Worm (Caenorhabditis elegans) whole organism, L1 larva: ENCODE results near the gene chpf-1.
A peak's percentile ranks its signal among the peaks of the same experiment; 100 is the strongest.

Source experiments
- Y116A8C.19 ChIP-seq: sonication (generic microtip); optimal IDR thresholded peaks from 2 replicates; lab custom pipeline; 2016; ENCODE audit warnings: missing compliant biosample characterization, missing genetic modification characterization, borderline replicate concordance
- ama-1 ChIP-seq: fragments of 150-350 bp; optimal IDR thresholded peaks from 2 replicates; lab custom pipeline; 2014
- blmp-1 ChIP-seq: fragments of 150-350 bp; optimal IDR thresholded peaks from 2 replicates; lab custom pipeline; 2014; ENCODE audit warnings: missing biosample characterization, missing genetic modification characterization
- ceh-63 ChIP-seq: fragments of 200-800 bp; sonication (Bioruptor generic); optimal IDR thresholded peaks from 2 replicates; lab custom pipeline; 2018; ENCODE audit warnings: mild to moderate bottlenecking, missing genetic modification characterization, missing compliant biosample characterization
- ces-1 ChIP-seq: fragments of 150-350 bp; optimal IDR thresholded peaks from 2 replicates; lab custom pipeline; 2014; ENCODE audit warnings: missing biosample characterization, missing genetic modification reagents, missing genetic modification characterization
- efl-1 ChIP-seq, 4 experiments: fragments of 150-350 bp; optimal IDR thresholded peaks in 3 of 4; peaks in 1 of 4; 1 replicate in 1 of 4; 2 replicates in 3 of 4; lab custom pipeline; 2014; ENCODE audit warnings: missing biosample characterization in 2 of 4, missing genetic modification characterization in 2 of 4, missing genetic modification reagents in 2 of 4
- elt-2 ChIP-seq: sonication (generic microtip); optimal IDR thresholded peaks from 2 replicates; lab custom pipeline; 2016; ENCODE audit warnings: missing genetic modification characterization, mild to moderate bottlenecking, inconsistent platforms, missing compliant biosample characterization, missing genetic modification reagents
- elt-3 ChIP-seq, 6 experiments: fragments of 150-350 bp in 1 of 6; sonication (generic microtip); optimal IDR thresholded peaks; 2 replicates each; lab custom pipeline; 2017 to 2018; ENCODE audit warnings: missing biosample characterization in 6 of 6, missing genetic modification characterization in 6 of 6, inconsistent platforms in 1 of 6
- fkh-4 ChIP-seq: sonication (generic microtip); optimal IDR thresholded peaks from 2 replicates; lab custom pipeline; 2016; ENCODE audit warnings: missing compliant biosample characterization, missing genetic modification characterization, borderline replicate concordance
- fkh-8 ChIP-seq: sonication (generic microtip); optimal IDR thresholded peaks from 2 replicates; lab custom pipeline; 2016; ENCODE audit warnings: mild to moderate bottlenecking, missing genetic modification characterization, missing compliant biosample characterization
- fos-1 ChIP-seq: fragments of 150-350 bp; optimal IDR thresholded peaks from 2 replicates; lab custom pipeline; 2014; ENCODE audit warnings: missing biosample characterization, missing genetic modification characterization
- hlh-17 ChIP-seq: fragments of 200-800 bp; sonication (Bioruptor generic); optimal IDR thresholded peaks from 2 replicates; lab custom pipeline; 2018; ENCODE audit warnings: missing genetic modification characterization, mild to moderate bottlenecking, missing compliant biosample characterization, moderate library complexity, borderline replicate concordance
- hlh-4 ChIP-seq: sonication (generic microtip); optimal IDR thresholded peaks from 2 replicates; lab custom pipeline; 2016; ENCODE audit warnings: mild to moderate bottlenecking, missing genetic modification characterization, missing compliant biosample characterization
- hpl-2 ChIP-seq: fragments of 150-350 bp; optimal IDR thresholded peaks from 2 replicates; lab custom pipeline; 2014; ENCODE audit warnings: missing biosample characterization, missing genetic modification reagents, missing genetic modification characterization
- lin-14 ChIP-seq: fragments of 200-800 bp; sonication (Bioruptor generic); optimal IDR thresholded peaks from 2 replicates; lab custom pipeline; 2018; ENCODE audit warnings: mild to moderate bottlenecking, missing genetic modification characterization, moderate library complexity, missing compliant biosample characterization
- lin-15B ChIP-seq: fragments of 150-350 bp; sonication (generic microtip); optimal IDR thresholded peaks from 3 replicates; lab custom pipeline; 2014; ENCODE audit warnings: missing biosample characterization, missing genetic modification characterization
- lin-35 ChIP-seq, 2 experiments: fragments of 150-350 bp; optimal IDR thresholded peaks; 2 replicates each; lab custom pipeline; 2014; ENCODE audit warnings: missing biosample characterization in 2 of 2, missing genetic modification characterization in 2 of 2, missing genetic modification reagents in 2 of 2
- lir-3 ChIP-seq: sonication (generic microtip); optimal IDR thresholded peaks from 2 replicates; lab custom pipeline; 2016; ENCODE audit warnings: mild to moderate bottlenecking, missing genetic modification characterization, moderate library complexity, missing compliant biosample characterization; ENCODE audit not compliant: poor library complexity
- lsy-2 ChIP-seq, 2 experiments: fragments of 150-350 bp; optimal IDR thresholded peaks; 2 replicates each; lab custom pipeline; 2014; ENCODE audit warnings: missing biosample characterization in 2 of 2, missing genetic modification characterization in 2 of 2
- mdl-1 ChIP-seq, 2 experiments: fragments of 150-350 bp; optimal IDR thresholded peaks; 2 replicates each; lab custom pipeline; 2014 to 2017; ENCODE audit warnings: missing biosample characterization in 2 of 2, missing genetic modification characterization in 2 of 2, inconsistent platforms in 1 of 2
- mef-2 ChIP-seq: fragments of 150-350 bp; optimal IDR thresholded peaks from 2 replicates; lab custom pipeline; 2014; ENCODE audit warnings: missing biosample characterization, missing genetic modification characterization
- mep-1 ChIP-seq: fragments of 150-350 bp; optimal IDR thresholded peaks from 2 replicates; lab custom pipeline; 2014; ENCODE audit warnings: missing biosample characterization, missing genetic modification characterization
- nhr-20 ChIP-seq: sonication (generic microtip); optimal IDR thresholded peaks from 2 replicates; lab custom pipeline; 2016; ENCODE audit warnings: mild to moderate bottlenecking, missing genetic modification characterization, missing compliant biosample characterization
- nhr-71 ChIP-seq: sonication (generic microtip); optimal IDR thresholded peaks from 2 replicates; lab custom pipeline; 2016; ENCODE audit warnings: mild to moderate bottlenecking, missing genetic modification characterization, moderate library complexity, missing compliant biosample characterization
- nhr-76 ChIP-seq: sonication (generic microtip); optimal IDR thresholded peaks from 2 replicates; lab custom pipeline; 2017; ENCODE audit warnings: missing biosample characterization, missing genetic modification characterization
- nhr-84 ChIP-seq: sonication (generic microtip); optimal IDR thresholded peaks from 2 replicates; lab custom pipeline; 2017; ENCODE audit warnings: missing biosample characterization, missing genetic modification characterization
- nhr-85 ChIP-seq: sonication (generic microtip); peaks from one replicate; lab custom pipeline; 2016; ENCODE audit warnings: missing genetic modification characterization, inconsistent platforms, missing compliant biosample characterization
- pqm-1 ChIP-seq: sonication (generic microtip); optimal IDR thresholded peaks from 3 replicates; lab custom pipeline; 2017; ENCODE audit warnings: missing biosample characterization, missing genetic modification characterization
- snu-23 ChIP-seq: sonication (generic microtip); optimal IDR thresholded peaks from 2 replicates; lab custom pipeline; 2016; ENCODE audit warnings: missing genetic modification characterization, missing compliant biosample characterization
- tbx-2 ChIP-seq: sonication (generic microtip); optimal IDR thresholded peaks from 2 replicates; lab custom pipeline; 2016; ENCODE audit warnings: missing genetic modification characterization, missing compliant biosample characterization
- tlp-1 ChIP-seq: fragments of 150-350 bp; optimal IDR thresholded peaks from 2 replicates; lab custom pipeline; 2014; ENCODE audit warnings: missing biosample characterization, missing genetic modification characterization
- unc-130 ChIP-seq: fragments of 150-350 bp; optimal IDR thresholded peaks from 2 replicates; lab custom pipeline; 2017; ENCODE audit warnings: missing biosample characterization, missing genetic modification characterization, inconsistent platforms
- unc-30 ChIP-seq: sonication (generic microtip); optimal IDR thresholded peaks from 2 replicates; lab custom pipeline; 2017; ENCODE audit warnings: missing biosample characterization, missing genetic modification characterization
- unc-86 ChIP-seq: sonication (generic microtip); optimal IDR thresholded peaks from 2 replicates; lab custom pipeline; 2016; ENCODE audit warnings: missing genetic modification characterization, missing compliant biosample characterization
- unc-98 ChIP-seq: fragments of 200-800 bp; sonication (Bioruptor generic); IDR thresholded peaks from 2 replicates; pipeline ENCODE4 v1.3.6; 2022; ENCODE audit warnings: missing genetic modification characterization, missing compliant biosample characterization
- vab-15 ChIP-seq: sonication (generic microtip); optimal IDR thresholded peaks from 2 replicates; lab custom pipeline; 2017; ENCODE audit warnings: missing genotype, mild to moderate bottlenecking, missing genetic modification characterization, missing compliant biosample characterization
- zag-1 ChIP-seq: fragments of 150-350 bp; optimal IDR thresholded peaks from 2 replicates; lab custom pipeline; 2014; ENCODE audit warnings: missing biosample characterization, missing genetic modification characterization

Gene chpf-1

DNA sequence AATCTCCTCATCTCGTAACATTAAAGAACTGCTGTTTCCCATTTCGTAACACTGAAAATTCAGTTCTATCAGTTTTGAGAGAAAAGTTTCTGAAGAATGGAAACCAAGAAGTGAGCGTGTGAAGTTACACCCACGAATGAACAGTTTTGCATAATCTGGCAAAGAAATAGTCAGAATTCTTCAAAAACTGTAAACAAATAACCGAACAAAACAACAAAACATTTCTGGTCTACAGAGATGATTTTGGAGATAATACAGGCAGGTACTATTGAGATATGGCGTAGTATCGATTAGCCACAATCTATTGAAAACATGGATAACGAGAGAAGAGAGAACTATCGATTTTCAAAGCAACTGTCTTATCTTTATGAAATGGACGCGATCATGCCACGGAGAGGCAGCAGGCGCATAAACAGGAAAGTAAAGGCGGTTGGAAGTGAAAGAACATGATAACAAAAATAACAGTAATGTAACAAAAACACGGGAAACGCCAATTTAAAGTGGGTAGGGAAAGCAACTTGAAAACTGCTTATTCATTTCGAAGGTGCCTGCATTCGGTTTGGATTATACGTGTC lies at the start of gene chpf-1:
TSS of gene chpf-1 (minus strand) at position 51 of the 575 bp plus-strand sequence.
- TF ChIP-seq nhr-20 (tag; lab: Kevin White, UChicago), result peak; percentile 11
- peak; percentile 22 for TF ChIP-seq elt-2 (tag; lab: Kevin White, UChicago)
- TF ChIP-seq unc-30 (tag; lab: Kevin White, UChicago), result no peak
- TF ChIP-seq snu-23 (GFP tag; lab: Kevin White, UChicago), result peak; percentile 29
- TF ChIP-seq unc-130 (tag; lab: Kevin White, UChicago), result peak; percentile 26
- TF ChIP-seq lin-35 (GFP tag; optimal IDR thresholded peaks at IDR 0.05; lab: Kevin White, UChicago), result peak in 1 of 2 experiments; percentile 58
- no peak for TF ChIP-seq fkh-4
- peak; percentile 80 for TF ChIP-seq blmp-1 (tag; lab: Kevin White, UChicago)
- no peak for TF ChIP-seq fkh-8
- TF ChIP-seq mdl-1 (tag; optimal IDR thresholded peaks at IDR 0.05; lab: Kevin White, UChicago), result peak in 1 of 2 experiments; percentile 0
- no peak for TF ChIP-seq tbx-2 (tag; lab: Kevin White, UChicago)
- peak; percentile 20 for TF ChIP-seq mep-1 (tag; lab: Kevin White, UChicago)
- peak; percentile 38 for TF ChIP-seq lin-14 (GFP tag; lab: Kevin White, UChicago)
- no peak for TF ChIP-seq ces-1 (GFP tag; lab: Kevin White, UChicago)
- peak in 1 of 6 experiments; percentile 80 for TF ChIP-seq elt-3 (tag; optimal IDR thresholded peaks at IDR 0.05; lab: Kevin White, UChicago)
- no peak for TF ChIP-seq ama-1 (lab: Kevin White, UChicago)
- TF ChIP-seq hpl-2 (GFP tag; lab: Kevin White, UChicago), result no peak
- TF ChIP-seq nhr-71, result peak; percentile 31
- no peak for TF ChIP-seq tlp-1 (tag; lab: Kevin White, UChicago)
- TF ChIP-seq efl-1 (optimal IDR thresholded peaks at IDR 0.05; lab: Kevin White, UChicago), result no peak
- no peak for TF ChIP-seq efl-1 (GFP tag; optimal IDR thresholded peaks at IDR 0.05 in 1 of 2; lab: Kevin White, UChicago)

DNA sequence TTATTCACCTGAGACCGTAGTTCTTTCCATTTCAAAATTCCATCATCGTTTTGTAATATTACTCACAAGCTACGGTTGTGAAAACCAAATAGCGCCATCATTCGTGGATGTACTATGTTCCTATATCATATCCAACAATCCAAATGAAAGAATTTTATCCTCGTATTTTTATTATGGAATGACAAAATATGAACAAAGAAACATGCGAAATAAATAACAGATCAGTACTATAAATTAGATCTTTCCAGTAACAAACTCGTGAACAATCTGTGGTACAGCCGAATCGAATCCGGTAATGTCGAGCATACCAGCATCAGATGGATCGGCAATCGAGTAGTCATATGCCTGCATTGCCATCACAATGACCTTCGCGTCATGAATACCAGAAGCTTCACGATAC lies 49.4 kb upstream of the chpf-1 start:
- no peak for TF ChIP-seq hlh-4
- TF ChIP-seq fkh-4, result no peak
- no peak for TF ChIP-seq zag-1 (tag; lab: Kevin White, UChicago)
- no peak for TF ChIP-seq hpl-2 (GFP tag; lab: Kevin White, UChicago)
- no peak for TF ChIP-seq vab-15 (tag; lab: Kevin White, UChicago)
- no peak for TF ChIP-seq hlh-17 (GFP tag; lab: Kevin White, UChicago)
- no peak for TF ChIP-seq pqm-1 (tag; lab: Kevin White, UChicago)
- TF ChIP-seq fos-1 (tag; lab: Kevin White, UChicago), result no peak
- TF ChIP-seq mdl-1 (tag; optimal IDR thresholded peaks at IDR 0.05; lab: Kevin White, UChicago), result no peak
- no peak for TF ChIP-seq ceh-63 (GFP tag; lab: Kevin White, UChicago)
- no peak for TF ChIP-seq nhr-84 (tag; lab: Kevin White, UChicago)
- TF ChIP-seq unc-98 (GFP tag; lab: Robert Waterston, UW), result no peak
- TF ChIP-seq lin-15B, result no peak
- no peak for TF ChIP-seq lsy-2 (tag; optimal IDR thresholded peaks at IDR 0.05; lab: Kevin White, UChicago)
- TF ChIP-seq Y116A8C.19 (tag; lab: Kevin White, UChicago), result no peak
- TF ChIP-seq unc-86 (tag; lab: Kevin White, UChicago), result no peak

DNA sequence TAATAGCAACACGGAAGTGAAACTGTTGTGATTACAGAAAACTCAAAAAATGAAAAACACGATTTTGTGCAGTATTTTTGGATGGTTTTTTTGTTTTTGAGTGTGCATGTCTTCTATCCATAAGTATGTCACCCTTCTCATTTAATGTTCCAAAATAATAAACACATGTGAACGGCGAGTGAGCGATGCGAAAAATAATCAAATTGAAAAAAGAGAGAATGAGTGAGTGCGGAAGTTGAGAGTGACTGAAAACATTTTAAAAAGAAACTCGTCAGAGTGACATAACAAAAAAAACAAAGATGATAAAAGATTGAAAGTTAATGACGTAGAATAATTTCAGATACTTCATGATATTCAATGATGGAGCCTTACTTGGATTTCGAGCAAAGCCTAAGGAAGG lies 46.2 kb upstream of the chpf-1 start:
- TF ChIP-seq mep-1 (tag; lab: Kevin White, UChicago) (no peak), nhr-76 (no peak), nhr-71 (no peak), lir-3 (no peak), pqm-1 (tag; lab: Kevin White, UChicago) (no peak), nhr-85 (no peak), mef-2 (tag; lab: Kevin White, UChicago) (no peak), ama-1 (lab: Kevin White, UChicago) (no peak)
